Worm (Caenorhabditis elegans): Measurements from ENCODE around the gene F57G4.1.

ce11 chrV:17665906-17666305, 42.6 kb downstream of the F57G4.1 start, which contains the start of gene F59A1.11:
- TF ChIP-seq unc-55 (GFP tag; optimal IDR thresholded peaks at IDR 0.05) (no peak), ceh-2 (tag; optimal IDR thresholded peaks at IDR 0.05) (no peak), syd-9 (tag; optimal IDR thresholded peaks at IDR 0.05) (no peak), dmd-4 (tag; optimal IDR thresholded peaks at IDR 0.05; ENCODE audit: borderline replicate concordance) (no peak)
